Worm (Caenorhabditis elegans) whole organism, late embryonic: ENCODE data around the gene C15H7.4.

Experiments used
- K02D7.2 ChIP-seq: sonication (generic microtip); optimal IDR thresholded peaks from 2 replicates; lab custom pipeline; 2017; ENCODE audit warnings: mild to moderate bottlenecking, missing genetic modification characterization, missing compliant biosample characterization
- ahr-1 ChIP-seq: sonication (generic microtip); optimal IDR thresholded peaks from 2 replicates; lab custom pipeline; 2016; ENCODE audit warnings: missing genetic modification characterization, missing compliant biosample characterization
- ama-1 ChIP-seq: fragments of 150-350 bp; optimal IDR thresholded peaks from 2 replicates; lab custom pipeline; 2014
- ceh-18 ChIP-seq: sonication (generic microtip); optimal IDR thresholded peaks from 2 replicates; lab custom pipeline; 2016; ENCODE audit warnings: missing genetic modification characterization, missing compliant biosample characterization
- eyg-1 ChIP-seq: sonication (generic microtip); optimal IDR thresholded peaks from 2 replicates; lab custom pipeline; 2016; ENCODE audit warnings: missing genotype, missing genetic modification characterization, missing compliant biosample characterization
- fkh-10 ChIP-seq: fragments of 150-350 bp; optimal IDR thresholded peaks from 2 replicates; lab custom pipeline; 2014; ENCODE audit warnings: missing biosample characterization, missing genetic modification reagents, missing genetic modification characterization
- nfya-1 ChIP-seq: sonication (generic microtip); optimal IDR thresholded peaks from 2 replicates; lab custom pipeline; 2017; ENCODE audit warnings: missing genetic modification characterization, mild to moderate bottlenecking, missing compliant biosample characterization, antibody characterized with exemption, moderate library complexity
- npax-4 ChIP-seq: sonication (generic microtip); optimal IDR thresholded peaks from 2 replicates; lab custom pipeline; 2016; ENCODE audit warnings: missing genetic modification characterization, missing compliant biosample characterization
- pha-4 ChIP-seq: fragments of 150-350 bp; optimal IDR thresholded peaks from 2 replicates; lab custom pipeline; 2018; ENCODE audit warnings: missing biosample characterization, missing genetic modification reagents, missing genetic modification characterization
- sox-4 ChIP-seq: sonication (generic microtip); optimal IDR thresholded peaks from 2 replicates; lab custom pipeline; 2017; ENCODE audit warnings: mild to moderate bottlenecking, missing genetic modification characterization, inconsistent platforms, missing compliant biosample characterization
- unc-42 ChIP-seq: sonication (generic microtip); optimal IDR thresholded peaks from 2 replicates; lab custom pipeline; 2016; ENCODE audit warnings: missing genotype, missing genetic modification characterization, missing compliant biosample characterization
- zip-5 ChIP-seq: sonication (generic microtip); optimal IDR thresholded peaks from 2 replicates; lab custom pipeline; 2016; ENCODE audit warnings: missing genetic modification characterization, missing compliant biosample characterization

DNA sequence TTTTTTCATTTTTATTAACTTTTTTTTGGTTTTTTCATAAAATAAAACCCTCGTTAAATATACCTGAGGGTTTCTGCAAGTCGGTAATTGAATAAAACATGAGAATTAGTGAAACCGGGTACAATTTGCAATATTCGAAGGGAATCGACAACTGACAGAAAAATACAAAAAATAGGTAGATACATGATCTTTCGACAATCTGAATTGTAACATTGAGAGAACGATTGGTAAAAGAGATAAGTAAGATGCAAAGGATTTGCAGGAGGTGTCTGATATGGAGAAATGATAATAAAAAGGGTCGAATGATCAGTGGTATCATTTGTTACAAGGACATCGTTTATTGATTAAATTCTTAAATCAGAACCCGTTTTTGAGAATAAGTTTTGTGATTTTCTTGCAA lies 23.1 kb upstream of the C15H7.4 start, which contains the start of gene ugt-60:
- TF ChIP-seq nfya-1 (tag; lab: Kevin White, UChicago): no peak
- TF ChIP-seq ceh-18: no peak
- TF ChIP-seq pha-4 (tag; lab: Kevin White, UChicago): no peak
- TF ChIP-seq K02D7.2 (tag; lab: Kevin White, UChicago): no peak
- no peak for TF ChIP-seq eyg-1
- no peak for TF ChIP-seq npax-4 (tag; lab: Kevin White, UChicago)
- TF ChIP-seq ama-1: no peak
- TF ChIP-seq unc-42: no peak
- no peak for TF ChIP-seq sox-4 (tag; lab: Kevin White, UChicago)
- no peak for TF ChIP-seq zip-5
- no peak for TF ChIP-seq fkh-10
- no peak for TF ChIP-seq ahr-1 (tag; lab: Kevin White, UChicago)
